Worm (Caenorhabditis elegans): ENCODE data around the gene phat-5.

The phat-5 gene

ce11 chrV:4131471-4131939 lies 9.2 kb upstream of the phat-5 start, which contains the start of gene nhr-57 (continued):
- TF ChIP-seq cebp-1 (GFP tag; IDR thresholded peaks at IDR 0.05) (no peak), cebp-1 (tag; optimal IDR thresholded peaks at IDR 0.05) (peak; percentile 73)

- no peak for TF ChIP-seq ztf-22 (GFP tag; optimal IDR thresholded peaks at IDR 0.05)
- TF ChIP-seq lag-1 (GFP tag; IDR thresholded peaks at IDR 0.05) = no peak
- no peak for TF ChIP-seq ceh-27 (GFP tag; optimal IDR thresholded peaks at IDR 0.05)
- TF ChIP-seq B0035.1 (tag; optimal IDR thresholded peaks at IDR 0.05) = no peak
- no peak for TF ChIP-seq lir-1 (GFP tag; conservative IDR thresholded peaks at IDR 0.05)
- no peak for TF ChIP-seq F55B11.4 (tag; optimal IDR thresholded peaks at IDR 0.05; ENCODE audit: borderline replicate concordance, insufficient read depth)
- TF ChIP-seq let-526 (GFP tag; IDR thresholded peaks at IDR 0.05) = no peak
- TF ChIP-seq unc-62 (GFP tag; optimal IDR thresholded peaks at IDR 0.05) = no peak
Measured at ce11 chrV:4129604-4130003, 7.3 kb upstream of the phat-5 start, which contains the start of gene phat-4. phat-4 (plus strand) TSS chrV:4129904.

- no peak for TF ChIP-seq madf-3 (GFP tag; IDR thresholded peaks at IDR 0.05)
- TF ChIP-seq mes-4 (tag; optimal IDR thresholded peaks at IDR 0.05) = no peak
- TF ChIP-seq Y53G8AR.9 (GFP tag; conservative IDR thresholded peaks at IDR 0.05) = no peak
Measured at ce11 chrV:4127435-4127834, 5.1 kb upstream of the phat-5 start, which contains the start of gene T05B4.13. T05B4.13 (minus strand) TSS chrV:4127535.

ce11 chrV:4125552-4126084 lies 3.3 kb upstream of the phat-5 start, which contains the start of gene T05B4.12:
T05B4.12 (minus strand) TSS chrV:4126034.
- TF ChIP-seq zfh-2 (GFP tag; conservative IDR thresholded peaks at IDR 0.05) (peak; percentile 71), ztf-18 (tag; optimal IDR thresholded peaks at IDR 0.05) (no peak)

- TF ChIP-seq ama-1 (optimal IDR thresholded peaks at IDR 0.05) = no peak
- no peak for TF ChIP-seq ama-1 (GFP tag; optimal IDR thresholded peaks at IDR 0.05)
Measured at ce11 chrV:4120629-4121028, 1.7 kb downstream of the phat-5 start, which contains the start of gene T05B4.10. T05B4.10 (minus strand) TSS chrV:4120729.

ce11 chrV:4118332-4118731 lies 4.0 kb downstream of the phat-5 start, which contains the start of gene T05B4.9:
T05B4.9 (minus strand) TSS chrV:4118432.
- TF ChIP-seq Y53F4B.3 (GFP tag; IDR thresholded peaks at IDR 0.05) (no peak), lir-1 (GFP tag; conservative IDR thresholded peaks at IDR 0.05) (no peak), attf-5 (GFP tag; optimal IDR thresholded peaks at IDR 0.05) (no peak), T07F8.4 (tag; optimal IDR thresholded peaks at IDR 0.05) (no peak), F37B4.10 (GFP tag; IDR thresholded peaks at IDR 0.05) (no peak), somi-1 (GFP tag; optimal IDR thresholded peaks at IDR 0.05) (no peak), egl-44 (GFP tag; IDR thresholded peaks at IDR 0.05) (no peak), mxl-1 (tag; optimal IDR thresholded peaks at IDR 0.05) (no peak), sdz-38 (tag; optimal IDR thresholded peaks at IDR 0.05) (no peak), pha-4 (tag; optimal IDR thresholded peaks at IDR 0.05) (no peak), B0261.1 (tag; optimal IDR thresholded peaks at IDR 0.05) (no peak), ekl-4 (GFP tag; IDR thresholded peaks at IDR 0.05) (no peak), xnd-1 (tag; optimal IDR thresholded peaks at IDR 0.05) (no peak), unc-62 (GFP tag; optimal IDR thresholded peaks at IDR 0.05) (no peak), cebp-2 (GFP tag; IDR thresholded peaks at IDR 0.05) (no peak), ZK185.1 (tag; optimal IDR thresholded peaks at IDR 0.05; ENCODE audit: poor library complexity, severe bottlenecking) (no peak), akir-1 (GFP tag; optimal IDR thresholded peaks at IDR 0.05) (no peak), repo-1 (tag; optimal IDR thresholded peaks at IDR 0.05) (no peak), ztf-28 (GFP tag; IDR thresholded peaks at IDR 0.05) (no peak), hsf-1 (GFP tag; IDR thresholded peaks at IDR 0.05) (no peak)
